Fruit fly (Drosophila melanogaster) whole organism, prepupa: Measurements from ENCODE around the gene abd-A.

Source experiments
- CG16779 ChIP-seq: fragments of 200-800 bp; sonication (Bioruptor generic); optimal IDR thresholded peaks from 3 replicates; lab custom pipeline; 2017; ENCODE audit warnings: missing biosample characterization, mild to moderate bottlenecking, missing genetic modification characterization
- CG3032 ChIP-seq: fragments of 200-800 bp; optimal IDR thresholded peaks from 2 replicates; lab custom pipeline; 2019; ENCODE audit warnings: missing biosample characterization, mild to moderate bottlenecking, missing genetic modification characterization, moderate library complexity
- CG34406 ChIP-seq: fragments of 200-800 bp; sonication (Bioruptor generic); optimal IDR thresholded peaks from 3 replicates; lab custom pipeline; 2016; ENCODE audit warnings: missing biosample characterization, missing genetic modification characterization
- CG7368 ChIP-seq: fragments of 200-800 bp; sonication (Bioruptor generic); optimal IDR thresholded peaks from 3 replicates; lab custom pipeline; 2016; ENCODE audit warnings: missing biosample characterization, missing genetic modification characterization
- CG8119 ChIP-seq: fragments of 200-800 bp; sonication (Bioruptor generic); IDR thresholded peaks from 3 replicates; pipeline ENCODE4 v1.3.6; 2022; ENCODE audit warnings: missing biosample characterization, missing genetic modification characterization
- CG8319 ChIP-seq: fragments of 200-800 bp; sonication (Bioruptor generic); optimal IDR thresholded peaks from 3 replicates; lab custom pipeline; 2016; ENCODE audit warnings: missing biosample characterization, missing genetic modification characterization
- Met ChIP-seq: fragments of 200-800 bp; sonication (Bioruptor generic); optimal IDR thresholded peaks from 3 replicates; lab custom pipeline; 2016; ENCODE audit warnings: missing biosample characterization, missing genetic modification characterization
- fd85E ChIP-seq: fragments of 200-800 bp; sonication (Bioruptor generic); optimal IDR thresholded peaks from 3 replicates; lab custom pipeline; 2016; ENCODE audit warnings: missing biosample characterization, missing genetic modification characterization
- lz ChIP-seq: fragments of 200-800 bp; sonication (Bioruptor generic); optimal IDR thresholded peaks from 3 replicates; lab custom pipeline; 2016; ENCODE audit warnings: missing biosample characterization, missing genetic modification characterization
- salr ChIP-seq, 2 experiments: fragments of 200-800 bp; sonication (Bioruptor generic); optimal IDR thresholded peaks; 3 replicates each; lab custom pipeline; 2016 to 2018; ENCODE audit warnings: missing biosample characterization in 2 of 2, missing genetic modification characterization in 2 of 2, mild to moderate bottlenecking in 1 of 2

DNA sequence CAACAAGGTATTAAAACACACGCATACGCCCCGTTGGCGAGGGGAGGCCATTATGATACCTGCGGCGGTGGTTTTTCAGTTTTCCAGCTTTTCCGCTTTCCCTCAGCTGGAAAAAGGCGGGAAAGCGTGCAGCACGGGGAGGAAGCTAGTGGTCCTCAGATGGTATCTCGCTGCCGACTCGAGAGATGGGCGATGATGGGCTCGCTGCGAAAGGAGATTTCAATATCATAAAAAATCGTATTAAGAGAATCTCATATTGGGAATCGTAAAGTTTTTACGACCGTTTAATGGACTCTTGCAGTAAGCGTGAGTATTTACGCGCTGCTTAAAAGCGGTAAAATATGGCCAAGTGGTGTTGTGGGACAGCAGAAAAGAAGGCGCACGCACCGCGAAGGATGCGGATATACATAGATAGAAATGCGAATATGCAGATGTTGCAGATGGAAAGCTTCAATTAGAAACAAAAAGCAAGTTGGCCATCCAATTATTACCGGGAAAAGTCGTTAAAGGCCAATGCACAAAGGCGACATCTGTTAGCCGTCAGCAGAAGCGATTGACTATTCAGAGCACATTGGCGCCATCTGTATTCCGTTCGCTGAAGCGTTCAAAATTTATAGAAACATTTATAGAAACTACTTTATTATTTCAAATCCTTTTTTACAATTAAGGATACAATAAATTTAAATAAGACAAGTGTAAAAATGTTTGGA lies 4.6 kb upstream of the abd-A start:
- no peak for TF ChIP-seq CG16779
- no peak for TF ChIP-seq CG34406 (GFP tag; lab: Kevin White, UChicago)
- no peak for TF ChIP-seq CG8319 (GFP tag; lab: Kevin White, UChicago)
- TF ChIP-seq CG8119 (GFP tag; lab: Robert Waterston, UW) = no peak
- no peak for TF ChIP-seq CG3032
- TF ChIP-seq Met = no peak
- TF ChIP-seq fd85E (GFP tag; lab: Kevin White, UChicago) = no peak
- TF ChIP-seq CG7368 = no peak
- TF ChIP-seq lz (GFP tag; lab: Kevin White, UChicago) = no peak
- no peak for TF ChIP-seq salr (GFP tag; optimal IDR thresholded peaks at IDR 0.05; lab: Kevin White, UChicago)
